Fruit fly (Drosophila melanogaster): ENCODE data around the gene MED30.
A peak's percentile ranks its signal among the peaks of the same experiment; 100 is the strongest.

Gene MED30

DNA sequence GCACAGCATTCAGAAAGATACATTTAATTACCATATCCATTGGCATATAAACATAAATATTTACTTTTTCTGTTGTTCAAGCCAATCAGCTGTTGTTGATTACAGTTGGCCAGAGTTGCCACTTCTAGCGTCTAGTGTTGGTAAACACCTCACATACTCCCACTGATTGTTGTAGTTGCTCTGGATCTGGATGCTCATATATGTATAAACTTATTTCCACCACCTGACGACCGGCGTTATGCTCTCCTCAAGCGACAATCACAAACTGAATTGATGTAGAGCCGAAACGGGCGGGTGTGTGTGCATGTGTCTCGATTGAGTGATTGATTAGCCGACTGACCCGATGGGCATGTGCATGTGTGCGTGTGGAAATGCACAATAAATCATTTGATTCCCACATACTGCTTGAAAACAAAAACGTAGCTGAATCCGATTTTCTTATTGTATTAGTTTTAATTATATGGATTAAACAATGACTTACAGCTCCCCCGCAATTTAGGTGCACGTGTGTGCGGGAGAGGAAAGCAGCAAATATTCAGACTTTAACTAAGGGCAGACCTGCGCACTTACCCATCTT, 28.0 kb upstream of the MED30 start (continued):
- TF ChIP-seq CG7357 (GFP tag; IDR thresholded peaks at IDR 0.05) (no peak), Optix (GFP tag; IDR thresholded peaks at IDR 0.05) (no peak), CG10321 (GFP tag; IDR thresholded peaks at IDR 0.05) (no peak), CG7556 (GFP tag; optimal IDR thresholded peaks at IDR 0.05) (peak; percentile 30), ind (GFP tag; optimal IDR thresholded peaks at IDR 0.05) (peak; percentile 24), CG1832 (GFP tag; optimal IDR thresholded peaks at IDR 0.05) (no peak), CG3995 (GFP tag; optimal IDR thresholded peaks at IDR 0.05) (no peak), fd64A (GFP tag; optimal IDR thresholded peaks at IDR 0.05) (no peak), Drgx (GFP tag; IDR thresholded peaks at IDR 0.05) (no peak), CG5953 (GFP tag; IDR thresholded peaks at IDR 0.05) (no peak), zen2 (GFP tag; IDR thresholded peaks at IDR 0.05; ENCODE audit: partially characterized antibody) (no peak), hb (GFP tag; IDR thresholded peaks at IDR 0.05; ENCODE audit: partially characterized antibody) (no peak), corto (GFP tag; optimal IDR thresholded peaks at IDR 0.05) (no peak), CG1602 (GFP tag; optimal IDR thresholded peaks at IDR 0.05) (no peak), CG13296 (GFP tag; optimal IDR thresholded peaks at IDR 0.05) (peak; percentile 31), CG16813 (GFP tag; IDR thresholded peaks at IDR 0.05; ENCODE audit: partially characterized antibody) (peak; percentile 17; the same call in 1 of the 3 replicates), CG6175 (GFP tag; IDR thresholded peaks at IDR 0.05) (no peak), CG11504 (tag; optimal IDR thresholded peaks at IDR 0.05) (peak; percentile 48), CG10147 (GFP tag; optimal IDR thresholded peaks at IDR 0.05) (no peak), emc (GFP tag; optimal IDR thresholded peaks at IDR 0.05) (no peak), tna (GFP tag; IDR thresholded peaks at IDR 0.05; ENCODE audit: partially characterized antibody) (no peak), CG18476 (GFP tag; optimal IDR thresholded peaks at IDR 0.05) (no peak), Doc3 (GFP tag; IDR thresholded peaks at IDR 0.05; ENCODE audit: partially characterized antibody) (0 out of 3 replicates have a peak, but pooled peaks have one; percentile 20), Dp (GFP tag; optimal IDR thresholded peaks at IDR 0.05) (peak; percentile 29), CG12391 (tag; optimal IDR thresholded peaks at IDR 0.05) (peak; percentile 31), trem (tag; optimal IDR thresholded peaks at IDR 0.05) (peak; percentile 74), luna (GFP tag; optimal IDR thresholded peaks at IDR 0.05) (no peak), CG9876 (GFP tag; optimal IDR thresholded peaks at IDR 0.05) (no peak), Hand (GFP tag; optimal IDR thresholded peaks at IDR 0.05) (no peak), CG12299 (tag; optimal IDR thresholded peaks at IDR 0.05) (peak; percentile 46), zf30C (GFP tag; optimal IDR thresholded peaks at IDR 0.05) (peak; percentile 4), CG32772 (GFP tag; IDR thresholded peaks at IDR 0.05) (no peak), Side (GFP tag; optimal IDR thresholded peaks at IDR 0.05) (peak; percentile 29), CG6854 (GFP tag; optimal IDR thresholded peaks at IDR 0.05) (no peak), chn (GFP tag; optimal IDR thresholded peaks at IDR 0.05) (peak; percentile 42), CG6689 (GFP tag; IDR thresholded peaks at IDR 0.05) (no peak), sc (optimal IDR thresholded peaks at IDR 0.05) (no peak), sc (GFP tag; optimal IDR thresholded peaks at IDR 0.05) (no peak), cato (GFP tag; optimal IDR thresholded peaks at IDR 0.05; ENCODE audit: borderline replicate concordance) (no peak), CG6791 (GFP tag; IDR thresholded peaks at IDR 0.05; ENCODE audit: partially characterized antibody) (peak; percentile 58; the same call in 2 of the 3 replicates), amos (GFP tag; IDR thresholded peaks at IDR 0.05; ENCODE audit: partially characterized antibody) (peak; percentile 16; the same call in 1 of the 2 replicates), cas (GFP tag; IDR thresholded peaks at IDR 0.05) (no peak), CG4820 (GFP tag; optimal IDR thresholded peaks at IDR 0.05) (no peak), dmrt11E (tag; optimal IDR thresholded peaks at IDR 0.05) (peak; percentile 21), CG16815 (GFP tag; optimal IDR thresholded peaks at IDR 0.05) (no peak), Doc2 (GFP tag; IDR thresholded peaks at IDR 0.05) (no peak), Dip3 (GFP tag; optimal IDR thresholded peaks at IDR 0.05) (peak; percentile 29), CkIIα-i1 (GFP tag; IDR thresholded peaks at IDR 0.05) (no peak), schlank (tag; optimal IDR thresholded peaks at IDR 0.05) (no peak), ab (GFP tag; optimal IDR thresholded peaks at IDR 0.05) (no peak)

All from whole organism, embryonic.